Worm (Caenorhabditis elegans): ENCODE measurements around the gene inx-11.

The inx-11 gene

DNA sequence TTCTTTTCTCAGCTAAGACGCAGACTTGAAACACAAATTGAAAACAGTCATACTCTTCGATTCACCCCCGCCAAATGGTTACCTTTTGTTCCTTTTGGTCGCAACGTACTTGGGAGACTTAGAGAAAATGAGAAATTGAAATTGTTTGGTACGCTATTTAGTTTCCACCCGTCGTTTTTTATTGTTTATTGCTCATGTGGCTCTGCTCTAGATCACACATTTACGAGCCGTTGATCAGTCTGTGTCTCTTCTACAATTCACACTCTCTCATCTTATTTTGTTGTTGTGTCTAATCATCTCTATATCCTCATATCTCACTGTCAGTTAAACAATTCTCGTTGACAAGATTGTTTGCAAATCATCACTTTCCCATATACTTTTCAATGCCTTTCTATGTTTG is 968 bp downstream of the inx-11 start (continued):
- TF ChIP-seq ceh-82 (tag; optimal IDR thresholded peaks at IDR 0.05) (no peak), nhr-11 (tag; optimal IDR thresholded peaks at IDR 0.05) (no peak), nhr-84 (tag; optimal IDR thresholded peaks at IDR 0.05) (no peak), grh-1 (GFP tag; IDR thresholded peaks at IDR 0.05) (no peak), dpl-1 (GFP tag; optimal IDR thresholded peaks at IDR 0.05) (no peak), pax-3 (tag; optimal IDR thresholded peaks at IDR 0.05) (no peak), unc-62 (GFP tag; optimal IDR thresholded peaks at IDR 0.05) (no peak)

DNA sequence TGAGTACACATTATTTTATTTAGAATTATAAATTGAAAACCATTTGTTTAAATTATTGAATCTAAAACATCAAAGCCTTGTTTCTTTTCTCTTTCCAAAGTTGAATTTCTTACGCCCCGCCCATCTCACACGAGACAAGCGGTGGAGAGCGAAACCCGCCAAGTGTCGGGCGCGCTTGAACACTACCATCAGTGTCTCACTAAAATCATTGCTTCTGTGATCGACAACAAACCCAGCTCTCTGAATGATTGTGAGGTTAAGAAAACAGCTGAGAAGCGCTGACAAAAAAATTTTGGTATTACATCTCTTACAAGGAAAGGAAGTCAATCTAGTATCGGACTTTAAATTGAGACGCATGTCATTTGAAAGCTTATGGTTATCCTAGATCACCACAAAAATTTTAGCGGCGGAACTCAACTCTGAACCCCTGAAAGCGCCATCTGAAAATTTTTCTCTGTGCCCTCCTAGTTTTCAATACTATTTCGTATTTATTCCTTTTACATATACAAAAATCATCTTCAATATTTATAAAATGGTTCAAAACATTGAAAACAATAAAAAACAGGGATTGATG is 4.1 kb downstream of the inx-11 start:
- TF ChIP-seq nhr-28 (tag; optimal IDR thresholded peaks at IDR 0.05) = no peak
- no peak for TF ChIP-seq zag-1 (tag; optimal IDR thresholded peaks at IDR 0.05)
- peak; percentile 89 for TF ChIP-seq nhr-47 (tag; optimal IDR thresholded peaks at IDR 0.05)
- TF ChIP-seq hlh-4 (tag; optimal IDR thresholded peaks at IDR 0.05) = no peak
- TF ChIP-seq ceh-82 (tag; optimal IDR thresholded peaks at IDR 0.05) = peak; percentile 41 to 83 (median 71)
- TF ChIP-seq hlh-17 (GFP tag; optimal IDR thresholded peaks at IDR 0.05; ENCODE audit: borderline replicate concordance) = no peak
- TF ChIP-seq efl-1 (optimal IDR thresholded peaks at IDR 0.05) = peak; percentile 48 to 68
- TF ChIP-seq efl-1 (GFP tag; optimal IDR thresholded peaks at IDR 0.05 in 1 of 2) = peak; percentile 40 to 95
- peak; percentile 93 for TF ChIP-seq nhr-19 (GFP tag; conservative IDR thresholded peaks at IDR 0.05)
- TF ChIP-seq swsn-7 (tag; optimal IDR thresholded peaks at IDR 0.05) = peak; percentile 87
- no peak for TF ChIP-seq blmp-1 (tag; optimal IDR thresholded peaks at IDR 0.05)
- peak; percentile 6 to 67 for TF ChIP-seq lsy-2 (tag; optimal IDR thresholded peaks at IDR 0.05)
- no peak for TF ChIP-seq unc-98 (GFP tag; IDR thresholded peaks at IDR 0.05)
- peak; percentile 71 for TF ChIP-seq lin-13 (GFP tag; optimal IDR thresholded peaks at IDR 0.05)
- TF ChIP-seq ceh-8 (GFP tag; optimal IDR thresholded peaks at IDR 0.05) = peak; percentile 28
- peak; percentile 86 for TF ChIP-seq dsc-1 (tag; optimal IDR thresholded peaks at IDR 0.05)
- TF ChIP-seq jun-1 (tag; optimal IDR thresholded peaks at IDR 0.05) = peak; percentile 21
- TF ChIP-seq efl-3 (GFP tag; optimal IDR thresholded peaks at IDR 0.05) = no peak
- TF ChIP-seq dpl-1 (GFP tag; optimal IDR thresholded peaks at IDR 0.05) = peak in 2 of 3 experiments; percentile 41 to 59
- peak; percentile 74 for TF ChIP-seq zip-4 (GFP tag; optimal IDR thresholded peaks at IDR 0.05)
- TF ChIP-seq skn-1 (tag; optimal IDR thresholded peaks at IDR 0.05) = no peak
- TF ChIP-seq ceh-88 (GFP tag; IDR thresholded peaks at IDR 0.05) = peak; percentile 60; the same call in 1 of the 2 replicates
- peak; percentile 66 for TF ChIP-seq ztf-4 (tag; optimal IDR thresholded peaks at IDR 0.05)
- peak; percentile 84 for TF ChIP-seq snu-23 (GFP tag; optimal IDR thresholded peaks at IDR 0.05)
- TF ChIP-seq alr-1 (tag; optimal IDR thresholded peaks at IDR 0.05; ENCODE audit: borderline replicate concordance) = no peak
- TF ChIP-seq ceh-63 (GFP tag; optimal IDR thresholded peaks at IDR 0.05) = no peak
- TF ChIP-seq ztf-11 (tag; optimal IDR thresholded peaks at IDR 0.05) = peak in 1 of 2 experiments; percentile 14
- TF ChIP-seq mab-9 (GFP tag; IDR thresholded peaks at IDR 0.05) = peak; percentile 61
- peak; percentile 82 for TF ChIP-seq sup-37 (GFP tag; optimal IDR thresholded peaks at IDR 0.05)
- TF ChIP-seq C16A3.4 (tag; optimal IDR thresholded peaks at IDR 0.05) = peak; percentile 36
- TF ChIP-seq mep-1 (tag; optimal IDR thresholded peaks at IDR 0.05) = peak; percentile 61
- TF ChIP-seq lin-14 (GFP tag; optimal IDR thresholded peaks at IDR 0.05) = peak; percentile 82
- TF ChIP-seq mef-2 (tag; optimal IDR thresholded peaks at IDR 0.05) = no peak
- TF ChIP-seq unc-30 (tag; optimal IDR thresholded peaks at IDR 0.05) = no peak
- no peak for TF ChIP-seq nhr-12 (tag; optimal IDR thresholded peaks at IDR 0.05)
- peak; percentile 13 for TF ChIP-seq unc-86 (tag; optimal IDR thresholded peaks at IDR 0.05)
- peak; percentile 82 for TF ChIP-seq grh-1 (GFP tag; IDR thresholded peaks at IDR 0.05)
- TF ChIP-seq C04F5.9 (tag; optimal IDR thresholded peaks at IDR 0.05) = peak; percentile 18
- TF ChIP-seq egl-13 (tag; optimal IDR thresholded peaks at IDR 0.05) = peak; percentile 41
- TF ChIP-seq pqm-1 (tag; optimal IDR thresholded peaks at IDR 0.05) = no peak
- no peak for TF ChIP-seq fkh-4 (tag; optimal IDR thresholded peaks at IDR 0.05; ENCODE audit: borderline replicate concordance)
- TF ChIP-seq Y116A8C.19 (tag; optimal IDR thresholded peaks at IDR 0.05; ENCODE audit: borderline replicate concordance) = no peak
- no peak for TF ChIP-seq nhr-84 (tag; optimal IDR thresholded peaks at IDR 0.05)
- peak; percentile 55 for TF ChIP-seq nhr-77 (tag; optimal IDR thresholded peaks at IDR 0.05)
- peak; percentile 99 for TF ChIP-seq snpc-4 (tag; optimal IDR thresholded peaks at IDR 0.05)
- peak in 1 of 6 experiments; percentile 46 for TF ChIP-seq elt-3 (tag; optimal IDR thresholded peaks at IDR 0.05)
- TF ChIP-seq mdl-1 (tag; optimal IDR thresholded peaks at IDR 0.05) = peak in 1 of 2 experiments; percentile 45

Measured in whole organism, L1 larva.